Worm (Caenorhabditis elegans) whole organism, young adult: ENCODE results near the gene dot-1.4.

Experiments used
- B0019.2 ChIP-seq: fragments of 200-800 bp; sonication (Bioruptor generic); conservative IDR thresholded peaks from 2 replicates; pipeline ENCODE4 v1.3.6; 2022; ENCODE audit warnings: missing genetic modification reagents, missing genetic modification characterization, missing compliant biosample characterization
- F22D6.2 ChIP-seq: sonication (generic microtip); optimal IDR thresholded peaks from 2 replicates; lab custom pipeline; 2016; ENCODE audit warnings: mild to moderate bottlenecking, missing genetic modification characterization, missing compliant biosample characterization
- F37B4.10 ChIP-seq: fragments of 200-800 bp; sonication (Bioruptor generic); IDR thresholded peaks from 2 replicates; pipeline ENCODE4 v1.3.6; 2022; ENCODE audit warnings: missing genetic modification characterization, missing compliant biosample characterization
- F49E8.2 ChIP-seq: sonication (generic microtip); optimal IDR thresholded peaks from 3 replicates; lab custom pipeline; 2017; ENCODE audit warnings: missing genetic modification characterization, mild to moderate bottlenecking, missing compliant biosample characterization, antibody characterized with exemption, moderate library complexity; ENCODE audit not compliant: insufficient read depth
- F52B5.7 ChIP-seq: sonication (generic microtip); optimal IDR thresholded peaks from 2 replicates; lab custom pipeline; 2016; ENCODE audit warnings: mild to moderate bottlenecking, missing genetic modification characterization, missing compliant biosample characterization
- Y53F4B.3 ChIP-seq: fragments of 200-800 bp; sonication (Bioruptor generic); IDR thresholded peaks from 2 replicates; pipeline ENCODE4 v1.3.6; 2022; ENCODE audit warnings: missing genetic modification reagents, missing genetic modification characterization, missing compliant biosample characterization
- Y95B8A.8 ChIP-seq: fragments of 200-800 bp; sonication (Bioruptor generic); IDR thresholded peaks from 2 replicates; pipeline ENCODE4 v1.3.6; 2022; ENCODE audit warnings: missing genetic modification reagents, missing genetic modification characterization, missing compliant biosample characterization
- akir-1 ChIP-seq: fragments of 200-800 bp; sonication (Bioruptor generic); optimal IDR thresholded peaks from 2 replicates; lab custom pipeline; 2018; ENCODE audit warnings: mild to moderate bottlenecking, missing genetic modification characterization, moderate library complexity, missing compliant biosample characterization
- ama-1 ChIP-seq, 3 experiments: fragments of 150-350 bp in 1 of 3; sonication (generic microtip) in 2 of 3; optimal IDR thresholded peaks; 2 replicates each; lab custom pipeline; 2014 to 2018; ENCODE audit warnings: missing biosample characterization in 2 of 3, missing genetic modification characterization in 2 of 3, missing genetic modification reagents in 2 of 3
- atf-7 ChIP-seq: sonication (generic microtip); optimal IDR thresholded peaks from 2 replicates; lab custom pipeline; 2017; ENCODE audit warnings: mild to moderate bottlenecking, missing genetic modification characterization, missing compliant biosample characterization
- attf-3 ChIP-seq: fragments of 200-800 bp; sonication (Bioruptor generic); conservative IDR thresholded peaks from 2 replicates; pipeline ENCODE4 v1.3.6; 2022; ENCODE audit warnings: missing genetic modification reagents, missing genetic modification characterization, missing compliant biosample characterization
- attf-5 ChIP-seq: fragments of 200-800 bp; sonication (Bioruptor generic); optimal IDR thresholded peaks from 2 replicates; lab custom pipeline; 2018; ENCODE audit warnings: mild to moderate bottlenecking, missing genetic modification characterization, missing compliant biosample characterization
- bed-1 ChIP-seq: fragments of 200-800 bp; sonication (Bioruptor generic); IDR thresholded peaks from 2 replicates; pipeline ENCODE4 v1.3.6; 2022; ENCODE audit warnings: missing genetic modification reagents, missing genetic modification characterization, missing compliant biosample characterization
- ccch-3 ChIP-seq: fragments of 200-800 bp; sonication (Bioruptor generic); optimal IDR thresholded peaks from 2 replicates; lab custom pipeline; 2018; ENCODE audit warnings: mild to moderate bottlenecking, missing genetic modification characterization, missing compliant biosample characterization
- cebp-1 ChIP-seq, 2 experiments: fragments of 200-800 bp in 1 of 2; sonication (Bioruptor generic) in 1 of 2; sonication (generic microtip) in 1 of 2; IDR thresholded peaks in 1 of 2; optimal IDR thresholded peaks in 1 of 2; 2 replicates each; pipeline versions ENCODE4 v1.3.6 to Lab custom; 2017 to 2022; ENCODE audit warnings: missing compliant biosample characterization in 2 of 2, missing genetic modification characterization in 2 of 2, mild to moderate bottlenecking in 1 of 2, missing genetic modification reagents in 1 of 2, moderate library complexity in 1 of 2
- ceh-27 ChIP-seq: fragments of 200-800 bp; sonication (Bioruptor generic); optimal IDR thresholded peaks from 2 replicates; lab custom pipeline; 2018; ENCODE audit warnings: mild to moderate bottlenecking, missing genetic modification characterization, moderate library complexity, missing compliant biosample characterization
- ceh-79 ChIP-seq: sonication (generic microtip); optimal IDR thresholded peaks from 2 replicates; lab custom pipeline; 2017; ENCODE audit warnings: mild to moderate bottlenecking, missing genetic modification characterization, missing compliant biosample characterization
- chd-7 ChIP-seq: sonication (generic microtip); optimal IDR thresholded peaks from 2 replicates; lab custom pipeline; 2016; ENCODE audit warnings: mild to moderate bottlenecking, missing genetic modification characterization, moderate library complexity, missing compliant biosample characterization
- die-1 ChIP-seq: sonication (generic microtip); optimal IDR thresholded peaks from 2 replicates; lab custom pipeline; 2016; ENCODE audit warnings: missing genotype, mild to moderate bottlenecking, missing genetic modification characterization, missing compliant biosample characterization
- dox-1 ChIP-seq: fragments of 200-800 bp; sonication (Bioruptor generic); IDR thresholded peaks from 2 replicates; pipeline ENCODE4 v1.3.6; 2022; ENCODE audit warnings: missing genetic modification reagents, missing genetic modification characterization, missing compliant biosample characterization
- efl-1 ChIP-seq: fragments of 150-350 bp; optimal IDR thresholded peaks from 2 replicates; lab custom pipeline; 2014; ENCODE audit warnings: missing biosample characterization, missing genetic modification reagents, missing genetic modification characterization
- egl-18 ChIP-seq: fragments of 200-800 bp; sonication (Bioruptor generic); IDR thresholded peaks from 2 replicates; pipeline ENCODE4 v1.3.6; 2022; ENCODE audit warnings: missing genetic modification reagents, missing genetic modification characterization, missing compliant biosample characterization
- egl-44 ChIP-seq: fragments of 200-800 bp; sonication (Bioruptor generic); IDR thresholded peaks from 2 replicates; pipeline ENCODE4 v1.3.6; 2022; ENCODE audit warnings: missing genetic modification reagents, missing genetic modification characterization, missing compliant biosample characterization
- egrh-3 ChIP-seq: fragments of 200-800 bp; sonication (Bioruptor generic); IDR thresholded peaks from 2 replicates; pipeline ENCODE4 v1.3.6; 2022; ENCODE audit warnings: missing genetic modification reagents, missing genetic modification characterization, missing compliant biosample characterization
- fkh-3 ChIP-seq: sonication (generic microtip); optimal IDR thresholded peaks from 2 replicates; lab custom pipeline; 2016; ENCODE audit warnings: mild to moderate bottlenecking, missing genetic modification characterization, missing compliant biosample characterization
- hlh-26 ChIP-seq: fragments of 200-800 bp; sonication (Bioruptor generic); conservative IDR thresholded peaks from 2 replicates; pipeline ENCODE4 v1.3.6; 2022; ENCODE audit warnings: missing genetic modification reagents, missing genetic modification characterization, missing compliant biosample characterization
- hmg-1.2 ChIP-seq: fragments of 200-800 bp; sonication (Bioruptor generic); IDR thresholded peaks from 2 replicates; pipeline ENCODE4 v1.3.6; 2022; ENCODE audit warnings: missing genetic modification reagents, missing genetic modification characterization, missing compliant biosample characterization
- lag-1 ChIP-seq: fragments of 200-800 bp; sonication (Bioruptor generic); IDR thresholded peaks from 2 replicates; pipeline ENCODE4 v1.3.6; 2022; ENCODE audit warnings: missing genetic modification reagents, missing genetic modification characterization, missing compliant biosample characterization
- let-526 ChIP-seq: fragments of 200-800 bp; sonication (Bioruptor generic); IDR thresholded peaks from 2 replicates; pipeline ENCODE4 v1.3.6; 2022; ENCODE audit warnings: missing genetic modification reagents, missing genetic modification characterization, missing compliant biosample characterization
- lsy-27 ChIP-seq: sonication (generic microtip); optimal IDR thresholded peaks from 2 replicates; lab custom pipeline; 2017; ENCODE audit warnings: missing genetic modification characterization, mild to moderate bottlenecking, missing compliant biosample characterization, antibody characterized with exemption, missing genotype, borderline replicate concordance; ENCODE audit not compliant: insufficient read depth
- madf-8 ChIP-seq: fragments of 200-800 bp; sonication (Bioruptor generic); conservative IDR thresholded peaks from 2 replicates; pipeline ENCODE4 v1.3.6; 2022; ENCODE audit warnings: missing genetic modification reagents, missing genetic modification characterization, missing compliant biosample characterization
- mcd-1 ChIP-seq: fragments of 200-800 bp; sonication (Bioruptor generic); IDR thresholded peaks from 2 replicates; pipeline ENCODE4 v1.3.6; 2022; ENCODE audit warnings: missing genetic modification reagents, missing genetic modification characterization, missing compliant biosample characterization
- mes-4 ChIP-seq: sonication (generic microtip); optimal IDR thresholded peaks from 2 replicates; lab custom pipeline; 2016; ENCODE audit warnings: missing genotype, missing genetic modification characterization, missing compliant biosample characterization
- nfyb-1 ChIP-seq: fragments of 200-800 bp; sonication (Bioruptor generic); IDR thresholded peaks from 2 replicates; pipeline ENCODE4 v1.3.6; 2022; ENCODE audit warnings: missing genetic modification reagents, missing genetic modification characterization, missing compliant biosample characterization
- nhr-90 ChIP-seq: sonication (generic microtip); optimal IDR thresholded peaks from 2 replicates; lab custom pipeline; 2016; ENCODE audit warnings: missing genotype, mild to moderate bottlenecking, missing genetic modification characterization, missing compliant biosample characterization
- rcor-1 ChIP-seq: fragments of 200-800 bp; sonication (Bioruptor generic); IDR thresholded peaks from 2 replicates; pipeline ENCODE4 v1.3.6; 2022; ENCODE audit warnings: missing genetic modification reagents, missing genetic modification characterization, missing compliant biosample characterization
- rec-8 ChIP-seq, 2 experiments: sonication (generic microtip); optimal IDR thresholded peaks; 2 replicates each; lab custom pipeline; 2016; ENCODE audit warnings: mild to moderate bottlenecking in 2 of 2, missing genetic modification characterization in 2 of 2, missing genetic modification reagents in 2 of 2, missing genotype in 2 of 2, missing biosample characterization in 1 of 2, missing compliant biosample characterization in 1 of 2, moderate library complexity in 1 of 2
- rpc-1 ChIP-seq, 2 experiments: fragments of 150-350 bp in 1 of 2; sonication (generic microtip) in 1 of 2; optimal IDR thresholded peaks; 2 replicates each; lab custom pipeline; 2014 to 2018; ENCODE audit warnings: missing biosample characterization in 1 of 2, missing genetic modification characterization in 1 of 2, missing genetic modification reagents in 1 of 2, missing genotype in 1 of 2
- sdz-38 ChIP-seq: sonication (generic microtip); optimal IDR thresholded peaks from 2 replicates; lab custom pipeline; 2016; ENCODE audit warnings: missing genotype, missing genetic modification characterization, missing compliant biosample characterization
- sea-2 ChIP-seq: fragments of 200-800 bp; sonication (Bioruptor generic); IDR thresholded peaks from 2 replicates; pipeline ENCODE4 v1.3.6; 2022; ENCODE audit warnings: missing genetic modification characterization, missing compliant biosample characterization
- snpc-3.4 ChIP-seq: sonication (generic microtip); optimal IDR thresholded peaks from 2 replicates; lab custom pipeline; 2017; ENCODE audit warnings: missing genetic modification characterization, mild to moderate bottlenecking, missing compliant biosample characterization, antibody characterized with exemption, moderate library complexity, missing genotype, missing genetic modification reagents
- snpc-4 ChIP-seq, 5 experiments: fragments of 150-350 bp in 1 of 5; sonication (generic microtip) in 4 of 5; optimal IDR thresholded peaks; 2 replicates each; lab custom pipeline; 2014 to 2018; ENCODE audit warnings: missing genetic modification characterization in 5 of 5, missing biosample characterization in 3 of 5, antibody characterized with exemption in 2 of 5, mild to moderate bottlenecking in 2 of 5, missing compliant biosample characterization in 2 of 5, missing genotype in 2 of 5, moderate library complexity in 2 of 5, missing genetic modification reagents in 1 of 5
- unc-130 ChIP-seq: sonication (generic microtip); optimal IDR thresholded peaks from 2 replicates; lab custom pipeline; 2016; ENCODE audit warnings: missing genetic modification reagents, missing genetic modification characterization, missing compliant biosample characterization

The dot-1.4 gene

ce11 chrX:11934933-11935332 lies 3.5 kb upstream of the dot-1.4 start (continued):
- TF ChIP-seq let-526 (GFP tag; lab: Robert Waterston, UW) (0 out of 2 replicates have a peak, but pooled peaks have one; percentile 35), F22D6.2 (tag; lab: Kevin White, UChicago) (peak; percentile 31), dox-1 (GFP tag; lab: Robert Waterston, UW) (peak; percentile 81; the same call in 1 of the 2 replicates), unc-130 (GFP tag; lab: Kevin White, UChicago) (peak; percentile 32), chd-7 (tag; lab: Kevin White, UChicago) (peak; percentile 37), cebp-1 (GFP tag; IDR thresholded peaks at IDR 0.05; lab: Robert Waterston, UW) (0 out of 2 replicates have a peak, but pooled peaks have one; percentile 25), cebp-1 (tag; optimal IDR thresholded peaks at IDR 0.05; lab: Kevin White, UChicago) (peak; percentile 73), rpc-1 (optimal IDR thresholded peaks at IDR 0.05; lab: Kevin White, UChicago) (peak; percentile 82), rpc-1 (tag; optimal IDR thresholded peaks at IDR 0.05; lab: Kevin White, UChicago) (peak; percentile 86), nfyb-1 (GFP tag; lab: Robert Waterston, UW) (peak; percentile 86)
- TF ChIP-seq, all 124 proteins: peak for 68

ce11 chrX:11933547-11933946 lies 2.1 kb upstream of the dot-1.4 start:
- no peak for TF ChIP-seq akir-1 (GFP tag; lab: Kevin White, UChicago)
- no peak for TF ChIP-seq mcd-1 (GFP tag; lab: Robert Waterston, UW)
- TF ChIP-seq attf-3, result no peak
- TF ChIP-seq ccch-3, result no peak
- peak; percentile 56; the same call in 1 of the 2 replicates for TF ChIP-seq bed-1 (GFP tag; lab: Robert Waterston, UW)
- no peak for TF ChIP-seq Y95B8A.8 (GFP tag; lab: Robert Waterston, UW)
- no peak for TF ChIP-seq fkh-3 (tag; lab: Kevin White, UChicago)
- TF ChIP-seq snpc-4 (GFP tag; optimal IDR thresholded peaks at IDR 0.05; lab: Kevin White, UChicago), result peak; percentile 39
- peak in 2 of 4 experiments; percentile 56 to 70 for TF ChIP-seq snpc-4 (tag; optimal IDR thresholded peaks at IDR 0.05; lab: Kevin White, UChicago)
- 0 out of 2 replicates have a peak, but pooled peaks have one; percentile 26 for TF ChIP-seq Y53F4B.3 (GFP tag; lab: Robert Waterston, UW)
- no peak for TF ChIP-seq madf-8
- peak; percentile 26 for TF ChIP-seq atf-7 (tag; lab: Kevin White, UChicago)
- no peak for TF ChIP-seq F37B4.10 (GFP tag; lab: Robert Waterston, UW)
- peak; percentile 82; the same call in 1 of the 2 replicates for TF ChIP-seq sea-2 (GFP tag; lab: Robert Waterston, UW)
- no peak for TF ChIP-seq F52B5.7 (tag; lab: Kevin White, UChicago)
- no peak for TF ChIP-seq hlh-26 (GFP tag; lab: Robert Waterston, UW)
- TF ChIP-seq efl-1, result no peak
- TF ChIP-seq nhr-90 (tag; lab: Kevin White, UChicago), result peak; percentile 79
- TF ChIP-seq rcor-1, result peak; percentile 27; the same call in 1 of the 2 replicates
- TF ChIP-seq mes-4 (tag; lab: Kevin White, UChicago), result peak; percentile 2
- TF ChIP-seq die-1, result peak; percentile 84
- TF ChIP-seq hmg-1.2 (GFP tag; lab: Robert Waterston, UW), result peak; percentile 69
- peak; percentile 3 for TF ChIP-seq ceh-27 (GFP tag; lab: Kevin White, UChicago)
- TF ChIP-seq sdz-38, result no peak
- TF ChIP-seq snpc-3.4 (tag; lab: Kevin White, UChicago), result peak; percentile 62
- peak; percentile 67 for TF ChIP-seq nfyb-1 (GFP tag; lab: Robert Waterston, UW)
- no peak for TF ChIP-seq egrh-3 (GFP tag; lab: Robert Waterston, UW)
- TF ChIP-seq egl-18 (GFP tag; lab: Robert Waterston, UW), result no peak
- no peak for TF ChIP-seq F49E8.2 (tag; lab: Kevin White, UChicago)
- peak in 1 of 2 experiments; percentile 50 for TF ChIP-seq rec-8 (tag; optimal IDR thresholded peaks at IDR 0.05; lab: Kevin White, UChicago)
- TF ChIP-seq attf-5 (GFP tag; lab: Kevin White, UChicago), result peak; percentile 70
- TF ChIP-seq ceh-79 (tag; lab: Kevin White, UChicago), result no peak
- no peak for TF ChIP-seq lsy-27 (tag; lab: Kevin White, UChicago)
- no peak for TF ChIP-seq B0019.2 (GFP tag; lab: Robert Waterston, UW)
- TF ChIP-seq dox-1 (GFP tag; lab: Robert Waterston, UW), result peak; percentile 79; the same call in 1 of the 2 replicates
- peak; percentile 78; the same call in 1 of the 2 replicates for TF ChIP-seq egl-44
- no peak for TF ChIP-seq lag-1 (GFP tag; lab: Robert Waterston, UW)
- no peak for TF ChIP-seq ama-1 (optimal IDR thresholded peaks at IDR 0.05; lab: Kevin White, UChicago)
- peak in 1 of 2 experiments; percentile 25 for TF ChIP-seq ama-1 (GFP tag; optimal IDR thresholded peaks at IDR 0.05; lab: Kevin White, UChicago)
